Worm (Caenorhabditis elegans) whole organism, L4 larva: Measurements from ENCODE around the gene T24B8.7.

Experiments used
- F44E2.7 ChIP-seq: fragments of 200-800 bp; sonication (Bioruptor generic); IDR thresholded peaks from 2 replicates; pipeline ENCODE4 v2.1.2; 2022; ENCODE audit warnings: missing genetic modification characterization, missing compliant biosample characterization
- F49E8.2 ChIP-seq: sonication (generic microtip); optimal IDR thresholded peaks from 2 replicates; lab custom pipeline; 2016; ENCODE audit warnings: missing compliant biosample characterization, mild to moderate bottlenecking, missing genetic modification characterization, borderline replicate concordance
- R02D3.7 ChIP-seq: fragments of 150-350 bp; sonication (generic microtip); optimal IDR thresholded peaks from 3 replicates; lab custom pipeline; 2014; ENCODE audit warnings: missing biosample characterization, missing genetic modification characterization
- T20F7.1 ChIP-seq: fragments of 200-800 bp; sonication (Bioruptor generic); optimal IDR thresholded peaks from 2 replicates; lab custom pipeline; 2018; ENCODE audit warnings: mild to moderate bottlenecking, missing genetic modification characterization, missing compliant biosample characterization
- T26A8.4 ChIP-seq: fragments of 200-800 bp; sonication (Bioruptor generic); IDR thresholded peaks from 2 replicates; pipeline ENCODE4 v1.3.6; 2022; ENCODE audit warnings: missing genetic modification characterization, missing compliant biosample characterization
- ZK546.5 ChIP-seq, 2 experiments: sonication (generic microtip); optimal IDR thresholded peaks; 2 replicates each; lab custom pipeline; 2017; ENCODE audit warnings: missing biosample characterization in 2 of 2, missing genetic modification characterization in 2 of 2
- aha-1 ChIP-seq: fragments of 150-350 bp; peaks from one replicate; lab custom pipeline; 2014; ENCODE audit warnings: missing biosample characterization, missing genetic modification characterization
- aly-2 ChIP-seq: sonication (generic microtip); optimal IDR thresholded peaks from 2 replicates; lab custom pipeline; 2018; ENCODE audit warnings: missing biosample characterization, missing genetic modification characterization
- ceh-32 ChIP-seq: sonication (generic microtip); optimal IDR thresholded peaks from 2 replicates; lab custom pipeline; 2016; ENCODE audit warnings: mild to moderate bottlenecking, missing genetic modification characterization, missing compliant biosample characterization; ENCODE audit not compliant: poor library complexity
- ceh-44 ChIP-seq: fragments of 200-800 bp; sonication (Bioruptor generic); IDR thresholded peaks from 2 replicates; pipeline ENCODE4 v1.3.6; 2022; ENCODE audit warnings: missing genetic modification reagents, missing genetic modification characterization, missing compliant biosample characterization
- daf-12 ChIP-seq: fragments of 150-350 bp; optimal IDR thresholded peaks from 2 replicates; lab custom pipeline; 2014; ENCODE audit warnings: missing biosample characterization, missing genetic modification reagents, missing genetic modification characterization
- daf-16 ChIP-seq, 3 experiments: sonication (generic microtip); optimal IDR thresholded peaks; 2 replicates each; lab custom pipeline; 2016 to 2017; ENCODE audit warnings: missing genetic modification characterization in 3 of 3, missing genetic modification reagents in 3 of 3, mild to moderate bottlenecking in 2 of 3, missing compliant biosample characterization in 2 of 3, missing biosample characterization in 1 of 3, moderate library complexity in 1 of 3
- dmd-6 ChIP-seq: fragments of 200-800 bp; sonication (Bioruptor generic); IDR thresholded peaks from 2 replicates; pipeline ENCODE4 v1.3.6; 2022; ENCODE audit warnings: missing genetic modification reagents, missing genetic modification characterization, missing compliant biosample characterization
- dmd-9 ChIP-seq: fragments of 200-800 bp; sonication (Bioruptor generic); IDR thresholded peaks from 2 replicates; pipeline ENCODE4 v1.3.6; 2022; ENCODE audit warnings: missing genetic modification reagents, missing genetic modification characterization, missing compliant biosample characterization
- dpl-1 ChIP-seq: fragments of 150-350 bp; optimal IDR thresholded peaks from 2 replicates; lab custom pipeline; 2014; ENCODE audit warnings: missing biosample characterization, missing genetic modification reagents, missing genetic modification characterization
- dve-1 ChIP-seq: sonication (generic microtip); optimal IDR thresholded peaks from 2 replicates; lab custom pipeline; 2017; ENCODE audit warnings: antibody characterized with exemption, mild to moderate bottlenecking, missing genetic modification characterization, missing compliant biosample characterization; ENCODE audit not compliant: insufficient read depth
- fkh-10 ChIP-seq: fragments of 150-350 bp; optimal IDR thresholded peaks from 2 replicates; lab custom pipeline; 2014; ENCODE audit warnings: missing biosample characterization, missing genetic modification reagents, missing genetic modification characterization
- hlh-11 ChIP-seq: fragments of 200-800 bp; sonication (Bioruptor generic); optimal IDR thresholded peaks from 2 replicates; lab custom pipeline; 2018; ENCODE audit warnings: mild to moderate bottlenecking, missing genetic modification characterization, missing compliant biosample characterization
- jun-1 ChIP-seq: fragments of 150-350 bp; optimal IDR thresholded peaks from 2 replicates; lab custom pipeline; 2014; ENCODE audit warnings: missing biosample characterization, missing genetic modification reagents, missing genetic modification characterization
- lim-7 ChIP-seq: fragments of 200-800 bp; sonication (Bioruptor generic); IDR thresholded peaks from 2 replicates; pipeline ENCODE4 v1.3.6; 2022; ENCODE audit warnings: missing genetic modification characterization, missing compliant biosample characterization
- lin-1 ChIP-seq: fragments of 200-800 bp; sonication (Bioruptor generic); IDR thresholded peaks from 2 replicates; pipeline ENCODE4 v1.3.6; 2022; ENCODE audit warnings: missing genetic modification reagents, missing genetic modification characterization, missing compliant biosample characterization
- lsy-2 ChIP-seq, 2 experiments: fragments of 150-350 bp in 1 of 2; sonication (generic microtip) in 1 of 2; optimal IDR thresholded peaks; 2 replicates each; lab custom pipeline; 2014 to 2017; ENCODE audit warnings: missing biosample characterization in 2 of 2, missing genetic modification characterization in 2 of 2
- madf-9 ChIP-seq: fragments of 200-800 bp; sonication (Bioruptor generic); conservative IDR thresholded peaks from 2 replicates; pipeline ENCODE4 v1.3.6; 2022; ENCODE audit warnings: missing genetic modification reagents, missing genetic modification characterization, missing compliant biosample characterization
- mdt-29 ChIP-seq: fragments of 200-800 bp; sonication (Bioruptor generic); IDR thresholded peaks from 2 replicates; pipeline ENCODE4 v1.3.6; 2022; ENCODE audit warnings: missing genetic modification reagents, missing genetic modification characterization, missing compliant biosample characterization
- mes-2 ChIP-seq: sonication (generic microtip); optimal IDR thresholded peaks from 2 replicates; lab custom pipeline; 2016; ENCODE audit warnings: missing genotype, mild to moderate bottlenecking, missing genetic modification characterization, missing compliant biosample characterization; ENCODE audit not compliant: poor library complexity, severe bottlenecking
- mxl-3 ChIP-seq: fragments of 200-800 bp; sonication (Bioruptor generic); optimal IDR thresholded peaks from 2 replicates; lab custom pipeline; 2018; ENCODE audit warnings: mild to moderate bottlenecking, missing genetic modification characterization, missing compliant biosample characterization
- nhr-10 ChIP-seq: fragments of 150-350 bp; optimal IDR thresholded peaks from 2 replicates; lab custom pipeline; 2014; ENCODE audit warnings: missing biosample characterization, missing genetic modification characterization
- nhr-237 ChIP-seq: sonication (generic microtip); optimal IDR thresholded peaks from 2 replicates; lab custom pipeline; 2017; ENCODE audit warnings: missing biosample characterization, missing genetic modification characterization
- nhr-41 ChIP-seq: fragments of 200-800 bp; sonication (Bioruptor generic); IDR thresholded peaks from 2 replicates; pipeline ENCODE4 v1.3.6; 2022; ENCODE audit warnings: missing genetic modification reagents, missing genetic modification characterization, missing compliant biosample characterization
- php-3 ChIP-seq: fragments of 200-800 bp; sonication (Bioruptor generic); IDR thresholded peaks from 2 replicates; pipeline ENCODE4 v1.3.6; 2022; ENCODE audit warnings: missing genetic modification reagents, missing genetic modification characterization, missing compliant biosample characterization
- pqm-1 ChIP-seq: sonication (generic microtip); optimal IDR thresholded peaks from 2 replicates; lab custom pipeline; 2017; ENCODE audit warnings: missing biosample characterization, missing genetic modification characterization
- snpc-4 ChIP-seq: fragments of 150-350 bp; optimal IDR thresholded peaks from 2 replicates; lab custom pipeline; 2014; ENCODE audit warnings: missing biosample characterization, missing genetic modification characterization
- tra-1 ChIP-seq: fragments of 200-800 bp; sonication (Bioruptor generic); IDR thresholded peaks from 2 replicates; pipeline ENCODE4 v1.3.6; 2022; ENCODE audit warnings: missing genetic modification reagents, missing genetic modification characterization, missing compliant biosample characterization
- unc-39 ChIP-seq: sonication (generic microtip); optimal IDR thresholded peaks from 2 replicates; lab custom pipeline; 2017; ENCODE audit warnings: missing biosample characterization, missing genetic modification characterization
- unc-62 ChIP-seq, 3 experiments: fragments of 150-350 bp in 1 of 3; sonication (generic microtip); optimal IDR thresholded peaks in 2 of 3; peaks in 1 of 3; 1 replicate in 1 of 3; 2 replicates in 2 of 3; lab custom pipeline; 2014 to 2017; ENCODE audit warnings: missing biosample characterization in 3 of 3, missing genetic modification characterization in 3 of 3, missing genetic modification reagents in 3 of 3, missing genotype in 1 of 3
- zfp-3 ChIP-seq: fragments of 200-800 bp; sonication (Bioruptor generic); conservative IDR thresholded peaks from 2 replicates; pipeline ENCODE4 v1.3.6; 2022; ENCODE audit warnings: missing genetic modification reagents, missing genetic modification characterization, missing compliant biosample characterization
- zip-11 ChIP-seq: fragments of 200-800 bp; sonication (Bioruptor generic); IDR thresholded peaks from 2 replicates; pipeline ENCODE4 v1.3.6; 2022; ENCODE audit warnings: missing genetic modification characterization, missing compliant biosample characterization

Gene T24B8.7

ce11 chrII:8997479-8997878, 56.0 kb downstream of the T24B8.7 start, which contains the start of the genes F44G4.3 and tdp-1:
F44G4.3 (minus strand) TSS chrII:8997662.
tdp-1 (plus strand) TSS chrII:8997825.
- TF ChIP-seq R02D3.7 (no peak), php-3 (no peak), lsy-2 (tag; optimal IDR thresholded peaks at IDR 0.05; lab: Kevin White, UChicago) (peak in 1 of 2 experiments; percentile 93), aly-2 (tag; lab: Kevin White, UChicago) (no peak), dpl-1 (peak; percentile 29), mxl-3 (GFP tag; lab: Kevin White, UChicago) (no peak), mes-2 (tag; lab: Kevin White, UChicago) (peak; percentile 55), zfp-3 (GFP tag; lab: Robert Waterston, UW) (no peak), hlh-11 (no peak), madf-9 (GFP tag; lab: Robert Waterston, UW) (no peak), nhr-10 (tag; lab: Kevin White, UChicago) (no peak), F49E8.2 (tag; lab: Kevin White, UChicago) (no peak), dmd-6 (no peak), daf-16 (GFP tag; optimal IDR thresholded peaks at IDR 0.05; lab: Kevin White, UChicago) (no peak), daf-16 (tag; optimal IDR thresholded peaks at IDR 0.05; lab: Kevin White, UChicago) (no peak), dmd-9 (GFP tag; lab: Robert Waterston, UW) (no peak), unc-62 (GFP tag; optimal IDR thresholded peaks at IDR 0.05 in 1 of 2; lab: Kevin White, UChicago) (peak in 1 of 2 experiments; percentile 37), unc-62 (tag; optimal IDR thresholded peaks at IDR 0.05; lab: Kevin White, UChicago) (no peak), mdt-29 (GFP tag; lab: Robert Waterston, UW) (no peak), F44E2.7 (no peak), dve-1 (tag; lab: Kevin White, UChicago) (no peak), T20F7.1 (peak; percentile 27), tra-1 (GFP tag; lab: Robert Waterston, UW) (no peak), pqm-1 (tag; lab: Kevin White, UChicago) (no peak), aha-1 (tag; lab: Kevin White, UChicago) (peak; percentile 44), jun-1 (tag; lab: Kevin White, UChicago) (no peak), ceh-44 (GFP tag; lab: Robert Waterston, UW) (no peak)

- TF ChIP-seq lin-1 (no peak), unc-39 (tag; lab: Kevin White, UChicago) (no peak)
Measured at ce11 chrII:8996064-8996463, 57.4 kb downstream of the T24B8.7 start, which contains the start of gene ndub-2. ndub-2 (plus strand) TSS chrII:8996364.

- TF ChIP-seq unc-62 (GFP tag; optimal IDR thresholded peaks at IDR 0.05 in 1 of 2; lab: Kevin White, UChicago) (no peak), unc-62 (tag; optimal IDR thresholded peaks at IDR 0.05; lab: Kevin White, UChicago) (no peak), snpc-4 (tag; lab: Kevin White, UChicago) (no peak), daf-12 (tag; lab: Kevin White, UChicago) (no peak), zip-11 (no peak), dmd-6 (no peak), lsy-2 (tag; optimal IDR thresholded peaks at IDR 0.05; lab: Kevin White, UChicago) (no peak), R02D3.7 (no peak), ceh-32 (no peak), ZK546.5 (tag; optimal IDR thresholded peaks at IDR 0.05; lab: Kevin White, UChicago) (no peak), lim-7 (GFP tag; lab: Robert Waterston, UW) (no peak), fkh-10 (no peak), T26A8.4 (no peak), nhr-237 (tag; lab: Kevin White, UChicago) (no peak), lin-1 (no peak), nhr-41 (no peak)
Measured at ce11 chrII:8994336-8994735, 59.1 kb downstream of the T24B8.7 start, which contains the start of gene F44G4.1. F44G4.1 (plus strand) TSS chrII:8994636.
